Fruit fly (Drosophila melanogaster) whole organism, embryonic: Measurements from ENCODE around the gene CG9550.

Experiments
- B-H1 ChIP-seq: fragments of 200-800 bp; sonication (Bioruptor generic); IDR thresholded peaks from 3 replicates; pipeline ENCODE4 v1.3.6; 2022; ENCODE audit warnings: missing biosample characterization, missing genetic modification characterization
- BtbVII ChIP-seq: fragments of 200-800 bp; sonication (Bioruptor generic); optimal IDR thresholded peaks from 3 replicates; lab custom pipeline; 2017; ENCODE audit warnings: missing biosample characterization, mild to moderate bottlenecking, missing genetic modification characterization
- CG10366 ChIP-seq: fragments of 200-800 bp; sonication (Bioruptor generic); IDR thresholded peaks from 2 replicates; pipeline ENCODE4 v1.3.6; 2022; ENCODE audit warnings: missing biosample characterization, missing genetic modification characterization
- CG10565 ChIP-seq: fragments of 200-800 bp; sonication (Bioruptor generic); optimal IDR thresholded peaks from 3 replicates; lab custom pipeline; 2016; ENCODE audit warnings: missing biosample characterization, mild to moderate bottlenecking, missing genetic modification characterization
- CG11093 ChIP-seq: fragments of 200-800 bp; sonication (Bioruptor generic); IDR thresholded peaks from 3 replicates; pipeline ENCODE4 v1.3.6; 2022; ENCODE audit warnings: missing biosample characterization, missing genetic modification characterization
- CG12299 ChIP-seq: fragments of 200-800 bp; sonication (Bioruptor generic); optimal IDR thresholded peaks from 2 replicates; lab custom pipeline; 2018; ENCODE audit warnings: missing biosample characterization, mild to moderate bottlenecking, missing genetic modification characterization
- CG12744 ChIP-seq: fragments of 200-800 bp; sonication (Bioruptor generic); optimal IDR thresholded peaks from 2 replicates; lab custom pipeline; 2016; ENCODE audit warnings: missing biosample characterization, missing genetic modification characterization
- CG13123 ChIP-seq: fragments of 200-800 bp; sonication (Bioruptor generic); optimal IDR thresholded peaks from 2 replicates; lab custom pipeline; 2016; ENCODE audit warnings: missing biosample characterization, missing genetic modification characterization
- CG13775 ChIP-seq: fragments of 200-800 bp; sonication (Bioruptor generic); optimal IDR thresholded peaks from 3 replicates; lab custom pipeline; 2017; ENCODE audit warnings: missing biosample characterization, mild to moderate bottlenecking, missing genetic modification characterization
- CG15479 ChIP-seq: fragments of 200-800 bp; sonication (Bioruptor generic); optimal IDR thresholded peaks from 3 replicates; lab custom pipeline; 2019; ENCODE audit warnings: missing biosample characterization, mild to moderate bottlenecking, missing genetic modification characterization, moderate library complexity
- CG17361 ChIP-seq: fragments of 200-800 bp; sonication (Bioruptor generic); IDR thresholded peaks from 3 replicates; pipeline ENCODE4 v1.3.6; 2022; ENCODE audit warnings: missing biosample characterization, missing genetic modification characterization
- CG17568 ChIP-seq: fragments of 200-800 bp; sonication (Bioruptor generic); optimal IDR thresholded peaks from 2 replicates; lab custom pipeline; 2018; ENCODE audit warnings: missing biosample characterization, mild to moderate bottlenecking, missing genetic modification characterization, moderate library complexity
- CG17829 ChIP-seq: fragments of 200-800 bp; optimal IDR thresholded peaks from 2 replicates; lab custom pipeline; 2019; ENCODE audit warnings: missing biosample characterization, mild to moderate bottlenecking, missing genetic modification characterization, moderate library complexity
- CG30403 ChIP-seq: fragments of 200-800 bp; sonication (Bioruptor generic); optimal IDR thresholded peaks from 3 replicates; lab custom pipeline; 2016; ENCODE audit warnings: missing biosample characterization, missing genetic modification characterization
- CG32532 ChIP-seq: fragments of 200-800 bp; sonication (Bioruptor generic); IDR thresholded peaks from 2 replicates; pipeline ENCODE4 v1.3.6; 2022; ENCODE audit warnings: missing biosample characterization, missing genetic modification characterization
- CG34224 ChIP-seq: fragments of 200-800 bp; sonication (Bioruptor generic); IDR thresholded peaks from 3 replicates; pipeline ENCODE4 v1.3.6; 2022; ENCODE audit warnings: missing biosample characterization, missing genetic modification characterization; ENCODE audit not compliant: partially characterized antibody
- CG6683 ChIP-seq: fragments of 200-800 bp; sonication (Bioruptor generic); optimal IDR thresholded peaks from 2 replicates; lab custom pipeline; 2017; ENCODE audit warnings: missing biosample characterization, mild to moderate bottlenecking, missing genetic modification characterization, missing genetic modification reagents
- CG7963 ChIP-seq: fragments of 200-800 bp; sonication (Bioruptor generic); IDR thresholded peaks from 3 replicates; pipeline ENCODE4 v1.3.6; 2022; ENCODE audit warnings: missing biosample characterization, missing genetic modification characterization; ENCODE audit not compliant: partially characterized antibody
- CG7987 ChIP-seq: fragments of 200-800 bp; sonication (Bioruptor generic); optimal IDR thresholded peaks from 2 replicates; lab custom pipeline; 2018; ENCODE audit warnings: missing biosample characterization, mild to moderate bottlenecking, missing genetic modification characterization, moderate library complexity
- CG8089 ChIP-seq: fragments of 200-800 bp; sonication (Bioruptor generic); optimal IDR thresholded peaks from 3 replicates; lab custom pipeline; 2016; ENCODE audit warnings: missing biosample characterization, missing genetic modification characterization
- CG9727 ChIP-seq: fragments of 200-800 bp; sonication (Bioruptor generic); optimal IDR thresholded peaks from 3 replicates; lab custom pipeline; 2017; ENCODE audit warnings: missing biosample characterization, mild to moderate bottlenecking, missing genetic modification characterization
- CkIIα-i1 ChIP-seq: fragments of 200-800 bp; sonication (Bioruptor generic); IDR thresholded peaks from 2 replicates; pipeline ENCODE4 v1.3.6; 2022; ENCODE audit warnings: missing biosample characterization, missing genetic modification characterization
- CoRest ChIP-seq: fragments of 200-800 bp; sonication (Bioruptor generic); optimal IDR thresholded peaks from 3 replicates; lab custom pipeline; 2018; ENCODE audit warnings: missing biosample characterization, mild to moderate bottlenecking, missing genetic modification characterization, moderate library complexity
- HLH3B ChIP-seq: fragments of 200-800 bp; sonication (Bioruptor generic); IDR thresholded peaks from 2 replicates; pipeline ENCODE4 v1.3.6; 2022; ENCODE audit warnings: missing biosample characterization, missing genetic modification characterization
- Hand ChIP-seq: fragments of 200-800 bp; sonication (Bioruptor generic); optimal IDR thresholded peaks from 2 replicates; lab custom pipeline; 2017; ENCODE audit warnings: mild to moderate bottlenecking, missing biosample characterization, missing genetic modification reagents, missing genetic modification characterization
- Hmx ChIP-seq: fragments of 200-800 bp; sonication (Bioruptor generic); optimal IDR thresholded peaks from 2 replicates; lab custom pipeline; 2016; ENCODE audit warnings: missing biosample characterization, missing genetic modification characterization
- MESR4 ChIP-seq: fragments of 200-800 bp; sonication (Bioruptor generic); optimal IDR thresholded peaks from 2 replicates; lab custom pipeline; 2018; ENCODE audit warnings: missing biosample characterization, mild to moderate bottlenecking, missing genetic modification characterization, moderate library complexity
- Nf-YA ChIP-seq: fragments of 200-800 bp; sonication (Bioruptor generic); IDR thresholded peaks from 2 replicates; pipeline ENCODE4 v1.3.6; 2022; ENCODE audit warnings: missing biosample characterization, missing genetic modification characterization
- Nf-YB ChIP-seq: fragments of 200-800 bp; sonication (Bioruptor generic); optimal IDR thresholded peaks from 3 replicates; lab custom pipeline; 2019; ENCODE audit warnings: missing biosample characterization, mild to moderate bottlenecking, missing genetic modification characterization, moderate library complexity
- NfI ChIP-seq: fragments of 200-800 bp; sonication (Bioruptor generic); optimal IDR thresholded peaks from 3 replicates; lab custom pipeline; 2018; ENCODE audit warnings: missing biosample characterization, mild to moderate bottlenecking, missing genetic modification characterization, moderate library complexity
- Sox100B ChIP-seq: fragments of 200-800 bp; sonication (Bioruptor generic); optimal IDR thresholded peaks from 3 replicates; lab custom pipeline; 2018; ENCODE audit warnings: missing biosample characterization, mild to moderate bottlenecking, missing genetic modification characterization
- ac ChIP-seq: fragments of 200-800 bp; sonication (Bioruptor generic); optimal IDR thresholded peaks from 3 replicates; lab custom pipeline; 2017; ENCODE audit warnings: missing biosample characterization, mild to moderate bottlenecking, missing genetic modification characterization
- ase ChIP-seq: fragments of 200-800 bp; sonication (Bioruptor generic); IDR thresholded peaks from 3 replicates; pipeline ENCODE4 v1.3.6; 2022; ENCODE audit warnings: missing biosample characterization, missing genetic modification characterization
- bsh ChIP-seq, 2 experiments: fragments of 200-800 bp; sonication (Bioruptor generic); optimal IDR thresholded peaks; 2 replicates each; lab custom pipeline; 2017 to 2018; ENCODE audit warnings: mild to moderate bottlenecking in 2 of 2, missing biosample characterization in 2 of 2, missing genetic modification characterization in 2 of 2, moderate library complexity in 1 of 2
- cad ChIP-seq: fragments of >200 bp; optimal IDR thresholded peaks from 2 replicates; lab custom pipeline; 2017; ENCODE audit warnings: missing biosample characterization, missing genetic modification characterization
- croc ChIP-seq: fragments of 200-800 bp; sonication (Bioruptor generic); conservative IDR thresholded peaks from 3 replicates; pipeline ENCODE4 v1.3.6; 2022; ENCODE audit warnings: missing biosample characterization, missing genetic modification characterization
- cwo ChIP-seq: fragments of 200-800 bp; sonication (Bioruptor generic); optimal IDR thresholded peaks from 3 replicates; lab custom pipeline; 2017; ENCODE audit warnings: missing biosample characterization, missing genetic modification characterization, mild to moderate bottlenecking, moderate library complexity, missing genetic modification reagents
- dati ChIP-seq: fragments of 200-800 bp; sonication (Bioruptor generic); IDR thresholded peaks from 2 replicates; pipeline ENCODE4 v1.3.6; 2022; ENCODE audit warnings: missing biosample characterization, missing genetic modification characterization
- fd96Cb ChIP-seq: fragments of 200-800 bp; sonication (Bioruptor generic); optimal IDR thresholded peaks from 2 replicates; lab custom pipeline; 2018; ENCODE audit warnings: missing biosample characterization, mild to moderate bottlenecking, missing genetic modification characterization, moderate library complexity
- gem ChIP-seq: fragments of 200-800 bp; sonication (Bioruptor generic); optimal IDR thresholded peaks from 2 replicates; lab custom pipeline; 2019; ENCODE audit warnings: missing biosample characterization, mild to moderate bottlenecking, missing genetic modification characterization, moderate library complexity
- gt ChIP-seq: fragments of 200-800 bp; sonication (Bioruptor generic); IDR thresholded peaks from 2 replicates; pipeline ENCODE4 v1.3.6; 2022; ENCODE audit warnings: missing biosample characterization, missing genetic modification characterization
- hth ChIP-seq: fragments of >200 bp; optimal IDR thresholded peaks from 2 replicates; lab custom pipeline; 2017; ENCODE audit warnings: inconsistent platforms
- jumu ChIP-seq: fragments of 200-800 bp; sonication (Bioruptor generic); optimal IDR thresholded peaks from 3 replicates; lab custom pipeline; 2016; ENCODE audit warnings: missing biosample characterization, missing genetic modification characterization
- kah ChIP-seq: fragments of 200-800 bp; sonication (Bioruptor generic); optimal IDR thresholded peaks from 2 replicates; lab custom pipeline; 2018; ENCODE audit warnings: missing biosample characterization, mild to moderate bottlenecking, missing genetic modification characterization
- p53 ChIP-seq: fragments of 200-800 bp; sonication (Bioruptor generic); optimal IDR thresholded peaks from 2 replicates; lab custom pipeline; 2016; ENCODE audit warnings: missing biosample characterization, missing genetic modification characterization
- phol ChIP-seq: fragments of 200-800 bp; sonication (Bioruptor generic); optimal IDR thresholded peaks from 3 replicates; lab custom pipeline; 2018; ENCODE audit warnings: missing biosample characterization, mild to moderate bottlenecking, missing genetic modification characterization, moderate library complexity
- slbo ChIP-seq: fragments of 200-800 bp; sonication (Bioruptor generic); IDR thresholded peaks from 2 replicates; pipeline ENCODE4 v1.3.6; 2022; ENCODE audit warnings: missing biosample characterization, missing genetic modification characterization
- tx ChIP-seq: fragments of 200-800 bp; sonication (Bioruptor generic); optimal IDR thresholded peaks from 2 replicates; lab custom pipeline; 2016; ENCODE audit warnings: missing biosample characterization, missing genetic modification characterization
- unpg ChIP-seq: fragments of 200-800 bp; sonication (Bioruptor generic); optimal IDR thresholded peaks from 3 replicates; lab custom pipeline; 2018; ENCODE audit warnings: missing biosample characterization, mild to moderate bottlenecking, missing genetic modification characterization, moderate library complexity
- zfh1 ChIP-seq: fragments of 200-800 bp; sonication (Bioruptor generic); IDR thresholded peaks from 3 replicates; pipeline ENCODE4 v1.3.6; 2022; ENCODE audit warnings: missing biosample characterization, missing genetic modification characterization

The CG9550 gene

dm6 chr2L:6488676-6489140 is 8.1 kb upstream of the CG9550 start, which contains the start of the genes KFase and epsilonCOP (continued):
- peak; percentile 80 for TF ChIP-seq CoRest (tag; lab: Kevin White, UChicago)
- TF ChIP-seq phol (tag; lab: Kevin White, UChicago), result peak; percentile 73
- TF ChIP-seq croc (GFP tag; lab: Robert Waterston, UW), result no peak
- TF ChIP-seq unpg (GFP tag; lab: Kevin White, UChicago), result peak; percentile 37
- TF ChIP-seq CkIIα-i1, result no peak
- no peak for TF ChIP-seq Hand (GFP tag; lab: Kevin White, UChicago)
- no peak for TF ChIP-seq zfh1 (GFP tag; lab: Robert Waterston, UW)
- no peak for TF ChIP-seq cad
- TF ChIP-seq CG17361 (GFP tag; lab: Robert Waterston, UW), result peak; percentile 80; the same call in 2 of the 3 replicates
- peak; percentile 49 for TF ChIP-seq CG12299 (tag; lab: Kevin White, UChicago)
- peak; percentile 47 for TF ChIP-seq CG6683 (GFP tag; lab: Kevin White, UChicago)
- TF ChIP-seq CG34224, result peak; percentile 83
- TF ChIP-seq kah, result no peak
- no peak for TF ChIP-seq B-H1 (GFP tag; lab: Robert Waterston, UW)
- no peak for TF ChIP-seq ac (GFP tag; lab: Kevin White, UChicago)
- no peak for TF ChIP-seq jumu (GFP tag; lab: Kevin White, UChicago)
- peak; percentile 36 for TF ChIP-seq BtbVII (GFP tag; lab: Kevin White, UChicago)
- TF ChIP-seq cwo (GFP tag; lab: Kevin White, UChicago), result no peak
- TF ChIP-seq CG12744, result peak; percentile 50
- TF ChIP-seq NfI (GFP tag; lab: Kevin White, UChicago), result peak; percentile 62
- TF ChIP-seq CG17829, result peak; percentile 74
- peak; percentile 27; the same call in 1 of the 2 replicates for TF ChIP-seq CG10366 (GFP tag; lab: Robert Waterston, UW)
- TF ChIP-seq CG11093 (GFP tag; lab: Robert Waterston, UW), result 0 out of 3 replicates have a peak, but pooled peaks have one; percentile 12
- TF ChIP-seq CG8089 (GFP tag; lab: Kevin White, UChicago), result no peak
- TF ChIP-seq Nf-YA, result no peak
- no peak for TF ChIP-seq hth (lab: Kevin White, UChicago)
- peak in 1 of 2 experiments; percentile 36 for TF ChIP-seq bsh (GFP tag; optimal IDR thresholded peaks at IDR 0.05; lab: Kevin White, UChicago)
- no peak for TF ChIP-seq Sox100B (GFP tag; lab: Kevin White, UChicago)
- peak; percentile 69 for TF ChIP-seq CG13775 (GFP tag; lab: Kevin White, UChicago)
- TF ChIP-seq MESR4 (GFP tag; lab: Kevin White, UChicago), result no peak
- TF ChIP-seq gt (GFP tag; lab: Robert Waterston, UW), result no peak
- TF ChIP-seq HLH3B, result no peak
- TF ChIP-seq CG9727 (GFP tag; lab: Kevin White, UChicago), result peak; percentile 71
- TF ChIP-seq dati (GFP tag; lab: Robert Waterston, UW), result no peak
- 0 out of 3 replicates have a peak, but pooled peaks have one; percentile 26 for TF ChIP-seq ase
- TF ChIP-seq CG7963, result peak; percentile 71; the same call in 2 of the 3 replicates
- TF ChIP-seq gem (tag; lab: Kevin White, UChicago), result peak; percentile 66
- TF ChIP-seq CG32532, result peak; percentile 56; the same call in 1 of the 2 replicates
- peak; percentile 65 for TF ChIP-seq slbo (GFP tag; lab: Robert Waterston, UW)
- peak; percentile 50 for TF ChIP-seq tx
- TF ChIP-seq CG17568 (GFP tag; lab: Kevin White, UChicago), result no peak
- TF ChIP-seq fd96Cb (tag; lab: Kevin White, UChicago), result peak; percentile 1
- TF ChIP-seq Nf-YB, result peak; percentile 33
- TF ChIP-seq p53, result no peak
- TF ChIP-seq CG15479 (GFP tag; lab: Kevin White, UChicago), result no peak
- no peak for TF ChIP-seq Hmx (GFP tag; lab: Kevin White, UChicago)
- no peak for TF ChIP-seq CG10565 (GFP tag; lab: Kevin White, UChicago)
- peak; percentile 77 for TF ChIP-seq CG30403 (GFP tag; lab: Kevin White, UChicago)
- TF ChIP-seq CG13123, result peak; percentile 59
- peak; percentile 43 for TF ChIP-seq CG7987 (GFP tag; lab: Kevin White, UChicago)
